Worm (Caenorhabditis elegans) whole organism, L3 larva: ENCODE data around the gene pek-1.

Source experiments
- ama-1 ChIP-seq: fragments of 150-350 bp; optimal IDR thresholded peaks from 2 replicates; lab custom pipeline; 2018
- ceh-16 ChIP-seq: sonication (generic microtip); optimal IDR thresholded peaks from 2 replicates; lab custom pipeline; 2017; ENCODE audit warnings: missing biosample characterization, missing genetic modification characterization
- ceh-82 ChIP-seq: fragments of 150-350 bp; optimal IDR thresholded peaks from 2 replicates; lab custom pipeline; 2014; ENCODE audit warnings: missing biosample characterization, missing genetic modification characterization
- eor-1 ChIP-seq, 2 experiments: fragments of 150-350 bp; optimal IDR thresholded peaks; 2 replicates each; lab custom pipeline; 2014 to 2018; ENCODE audit warnings: missing biosample characterization in 2 of 2, missing genetic modification characterization in 2 of 2
- mdl-1 ChIP-seq: fragments of 150-350 bp; optimal IDR thresholded peaks from 2 replicates; lab custom pipeline; 2014; ENCODE audit warnings: missing biosample characterization, missing genetic modification characterization
- nhr-76 ChIP-seq: fragments of 150-350 bp; sonication (generic microtip); optimal IDR thresholded peaks from 5 replicates; lab custom pipeline; 2014; ENCODE audit warnings: missing biosample characterization, missing genetic modification characterization
- skn-1 ChIP-seq: fragments of 150-350 bp; optimal IDR thresholded peaks from 2 replicates; lab custom pipeline; 2014; ENCODE audit warnings: missing biosample characterization, missing genetic modification characterization
- snpc-4 ChIP-seq: fragments of 150-350 bp; optimal IDR thresholded peaks from 2 replicates; lab custom pipeline; 2014; ENCODE audit warnings: missing biosample characterization, missing genetic modification characterization
- ztf-4 ChIP-seq: fragments of 150-350 bp; optimal IDR thresholded peaks from 2 replicates; lab custom pipeline; 2014; ENCODE audit warnings: missing biosample characterization, missing genetic modification characterization

DNA sequence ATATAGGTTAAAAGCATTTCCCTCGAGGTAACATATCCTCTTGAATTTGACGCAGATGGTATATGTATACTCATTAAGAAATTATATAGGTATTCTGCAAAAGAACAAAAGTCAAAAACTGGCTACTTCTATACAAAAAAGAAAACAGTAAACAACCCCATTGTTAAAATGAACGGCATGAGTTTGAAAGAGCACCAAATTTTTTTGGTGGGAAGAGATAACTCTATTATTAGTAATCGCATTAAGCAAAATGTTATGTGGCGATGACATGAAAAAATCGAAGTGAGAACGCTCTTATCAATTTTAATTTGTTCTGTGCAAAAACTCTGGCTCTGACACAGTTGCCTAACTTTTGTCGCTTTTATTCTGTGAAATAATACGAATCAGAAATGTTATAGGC, 4.0 kb upstream of the pek-1 start, which contains the start of gene F46C3.2:
- TF ChIP-seq ceh-16, result no peak
- TF ChIP-seq skn-1, result no peak
- no peak for TF ChIP-seq mdl-1 (tag; lab: Kevin White, UChicago)
- no peak for TF ChIP-seq nhr-76 (tag; lab: Kevin White, UChicago)
- no peak for TF ChIP-seq ama-1 (lab: Kevin White, UChicago)
- TF ChIP-seq snpc-4 (tag; lab: Kevin White, UChicago), result no peak
- TF ChIP-seq ceh-82, result no peak
- no peak for TF ChIP-seq ztf-4 (tag; lab: Kevin White, UChicago)
- TF ChIP-seq eor-1 (tag; optimal IDR thresholded peaks at IDR 0.05; lab: Kevin White, UChicago), result no peak
